Fruit fly (Drosophila melanogaster) whole organism, embryonic: Measurements from ENCODE around the gene CG46042.

Source experiments
- Asciz ChIP-seq: fragments of 200-800 bp; sonication (Bioruptor generic); optimal IDR thresholded peaks from 2 replicates; lab custom pipeline; 2017; ENCODE audit warnings: missing biosample characterization, mild to moderate bottlenecking, missing genetic modification characterization, missing genetic modification reagents
- CG11247 ChIP-seq: fragments of 200-800 bp; sonication (Bioruptor generic); IDR thresholded peaks from 2 replicates; pipeline ENCODE4 v1.3.6; 2022; ENCODE audit warnings: missing biosample characterization, missing genetic modification characterization
- CG11398 ChIP-seq: fragments of 200-800 bp; sonication (Bioruptor generic); optimal IDR thresholded peaks from 2 replicates; lab custom pipeline; 2016; ENCODE audit warnings: missing biosample characterization, missing genetic modification characterization
- CG12071 ChIP-seq: fragments of 200-800 bp; sonication (Bioruptor generic); optimal IDR thresholded peaks from 3 replicates; lab custom pipeline; 2018; ENCODE audit warnings: missing biosample characterization, mild to moderate bottlenecking, missing genetic modification characterization
- CG12104 ChIP-seq: fragments of 200-800 bp; sonication (Bioruptor generic); optimal IDR thresholded peaks from 3 replicates; lab custom pipeline; 2016; ENCODE audit warnings: missing biosample characterization, missing genetic modification characterization
- CG13624 ChIP-seq: fragments of 200-800 bp; sonication (Bioruptor generic); optimal IDR thresholded peaks from 2 replicates; lab custom pipeline; 2016; ENCODE audit warnings: missing biosample characterization, missing genetic modification characterization
- CG14050 ChIP-seq: fragments of 200-800 bp; sonication (Bioruptor generic); IDR thresholded peaks from 3 replicates; pipeline ENCODE4 v1.3.6; 2022; ENCODE audit warnings: missing biosample characterization, missing genetic modification characterization
- CG14710 ChIP-seq: fragments of 200-800 bp; sonication (Bioruptor generic); optimal IDR thresholded peaks from 3 replicates; lab custom pipeline; 2019; ENCODE audit warnings: missing biosample characterization, mild to moderate bottlenecking, missing genetic modification characterization, moderate library complexity
- CG1529 ChIP-seq: fragments of 200-800 bp; sonication (Bioruptor generic); optimal IDR thresholded peaks from 3 replicates; lab custom pipeline; 2018; ENCODE audit warnings: missing biosample characterization, missing genetic modification characterization
- CG1647 ChIP-seq: fragments of 200-800 bp; sonication (Bioruptor generic); optimal IDR thresholded peaks from 3 replicates; lab custom pipeline; 2016; ENCODE audit warnings: missing biosample characterization, missing genetic modification characterization
- CG17359 ChIP-seq: fragments of 200-800 bp; sonication (Bioruptor generic); optimal IDR thresholded peaks from 3 replicates; lab custom pipeline; 2018; ENCODE audit warnings: missing biosample characterization, mild to moderate bottlenecking, missing genetic modification characterization, moderate library complexity
- CG17361 ChIP-seq: fragments of 200-800 bp; sonication (Bioruptor generic); IDR thresholded peaks from 3 replicates; pipeline ENCODE4 v1.3.6; 2022; ENCODE audit warnings: missing biosample characterization, missing genetic modification characterization
- CG2875 ChIP-seq: fragments of 200-800 bp; sonication (Bioruptor generic); optimal IDR thresholded peaks from 2 replicates; lab custom pipeline; 2017; ENCODE audit warnings: missing biosample characterization, mild to moderate bottlenecking, missing genetic modification characterization, missing genetic modification reagents
- CG31388 ChIP-seq: fragments of 200-800 bp; sonication (Bioruptor generic); optimal IDR thresholded peaks from 2 replicates; lab custom pipeline; 2016; ENCODE audit warnings: missing biosample characterization, missing genetic modification characterization
- CG32532 ChIP-seq: fragments of 200-800 bp; sonication (Bioruptor generic); IDR thresholded peaks from 2 replicates; pipeline ENCODE4 v1.3.6; 2022; ENCODE audit warnings: missing biosample characterization, missing genetic modification characterization
- CG32767 ChIP-seq: fragments of 200-800 bp; sonication (Bioruptor generic); IDR thresholded peaks from 2 replicates; pipeline ENCODE4 v1.3.6; 2022; ENCODE audit warnings: missing biosample characterization, missing genetic modification characterization
- CG33213 ChIP-seq: fragments of 200-800 bp; sonication (Bioruptor generic); optimal IDR thresholded peaks from 3 replicates; lab custom pipeline; 2016; ENCODE audit warnings: missing biosample characterization, missing genetic modification characterization
- CG3407 ChIP-seq: fragments of 200-800 bp; sonication (Bioruptor generic); optimal IDR thresholded peaks from 2 replicates; lab custom pipeline; 2018; ENCODE audit warnings: missing biosample characterization, mild to moderate bottlenecking, missing genetic modification characterization
- CG3847 ChIP-seq: fragments of 200-800 bp; sonication (Bioruptor generic); IDR thresholded peaks from 2 replicates; pipeline ENCODE4 v1.3.6; 2022; ENCODE audit warnings: missing biosample characterization, missing genetic modification characterization
- CG7786 ChIP-seq: fragments of 200-800 bp; sonication (Bioruptor generic); optimal IDR thresholded peaks from 2 replicates; lab custom pipeline; 2016; ENCODE audit warnings: missing biosample characterization, missing genetic modification characterization
- CG9817 ChIP-seq: fragments of 200-800 bp; sonication (Bioruptor generic); optimal IDR thresholded peaks from 2 replicates; lab custom pipeline; 2018; ENCODE audit warnings: missing biosample characterization, mild to moderate bottlenecking, missing genetic modification characterization, moderate library complexity
- Dek ChIP-seq: fragments of 200-800 bp; sonication (Bioruptor generic); optimal IDR thresholded peaks from 3 replicates; lab custom pipeline; 2019; ENCODE audit warnings: missing biosample characterization, mild to moderate bottlenecking, missing genetic modification characterization, moderate library complexity
- Ets65A ChIP-seq: fragments of 200-800 bp; sonication (Bioruptor generic); peaks from one replicate; lab custom pipeline; 2016; ENCODE audit warnings: missing biosample characterization, missing genetic modification characterization
- Hey ChIP-seq: fragments of 200-800 bp; sonication (Bioruptor generic); optimal IDR thresholded peaks from 3 replicates; lab custom pipeline; 2018; ENCODE audit warnings: missing biosample characterization, mild to moderate bottlenecking, missing genetic modification characterization
- HmgZ ChIP-seq: fragments of 200-800 bp; sonication (Bioruptor generic); optimal IDR thresholded peaks from 2 replicates; lab custom pipeline; 2018; ENCODE audit warnings: missing biosample characterization, mild to moderate bottlenecking, missing genetic modification characterization
- Oaz ChIP-seq: fragments of 200-800 bp; sonication (Bioruptor generic); IDR thresholded peaks from 2 replicates; pipeline ENCODE4 v1.3.6; 2022; ENCODE audit warnings: missing biosample characterization, missing genetic modification characterization
- Sry-β ChIP-seq: fragments of 200-800 bp; sonication (Bioruptor generic); optimal IDR thresholded peaks from 2 replicates; lab custom pipeline; 2018; ENCODE audit warnings: missing biosample characterization, mild to moderate bottlenecking, missing genetic modification characterization, moderate library complexity
- TFAM ChIP-seq: fragments of 200-800 bp; sonication (Bioruptor generic); optimal IDR thresholded peaks from 2 replicates; lab custom pipeline; 2017; ENCODE audit warnings: missing biosample characterization, missing genetic modification characterization, inconsistent platforms
- Xrp1 ChIP-seq: fragments of 200-800 bp; sonication (Bioruptor generic); IDR thresholded peaks from 2 replicates; pipeline ENCODE4 v1.3.6; 2022; ENCODE audit warnings: missing biosample characterization, missing genetic modification characterization
- amos ChIP-seq: fragments of 200-800 bp; sonication (Bioruptor generic); IDR thresholded peaks from 2 replicates; pipeline ENCODE4 v1.3.6; 2022; ENCODE audit warnings: missing biosample characterization, missing genetic modification characterization; ENCODE audit not compliant: partially characterized antibody
- corto ChIP-seq: fragments of 200-800 bp; sonication (Bioruptor generic); optimal IDR thresholded peaks from 2 replicates; lab custom pipeline; 2016; ENCODE audit warnings: missing biosample characterization, mild to moderate bottlenecking, missing genetic modification characterization, moderate library complexity
- ems ChIP-seq: fragments of 200-800 bp; sonication (Bioruptor generic); optimal IDR thresholded peaks from 3 replicates; lab custom pipeline; 2016; ENCODE audit warnings: missing biosample characterization, missing genetic modification characterization
- exex ChIP-seq: fragments of 200-800 bp; sonication (Bioruptor generic); optimal IDR thresholded peaks from 4 replicates; lab custom pipeline; 2018; ENCODE audit warnings: missing biosample characterization, mild to moderate bottlenecking, missing genetic modification characterization, moderate library complexity
- eyg ChIP-seq: fragments of 200-800 bp; sonication (Bioruptor generic); optimal IDR thresholded peaks from 3 replicates; lab custom pipeline; 2016; ENCODE audit warnings: missing biosample characterization, missing genetic modification characterization
- h ChIP-seq: fragments of >200 bp; optimal IDR thresholded peaks from 2 replicates; lab custom pipeline; 2017
- her ChIP-seq: fragments of 200-800 bp; sonication (Bioruptor generic); optimal IDR thresholded peaks from 2 replicates; lab custom pipeline; 2016; ENCODE audit warnings: missing biosample characterization, missing genetic modification characterization
- ind ChIP-seq: fragments of 200-800 bp; sonication (Bioruptor generic); optimal IDR thresholded peaks from 3 replicates; lab custom pipeline; 2016; ENCODE audit warnings: missing biosample characterization, missing genetic modification characterization
- lab ChIP-seq: fragments of 200-800 bp; sonication (Bioruptor generic); optimal IDR thresholded peaks from 3 replicates; lab custom pipeline; 2017; ENCODE audit warnings: missing biosample characterization, missing genetic modification characterization, mild to moderate bottlenecking, moderate library complexity, missing genetic modification reagents
- maf-S ChIP-seq: fragments of 200-800 bp; sonication (Bioruptor generic); optimal IDR thresholded peaks from 2 replicates; lab custom pipeline; 2016; ENCODE audit warnings: missing biosample characterization, missing genetic modification characterization
- yki ChIP-seq: fragments of >200 bp; optimal IDR thresholded peaks from 3 replicates; lab custom pipeline; 2018

The CG46042 gene

dm6 chr3R:19942312-19942711, at the start of gene CG46042:
TSS of gene CG46042 (minus strand) at chr3R:19942412.
- TF ChIP-seq amos (GFP tag; lab: Robert Waterston, UW) (no peak), CG1647 (GFP tag; lab: Kevin White, UChicago) (no peak), CG12104 (GFP tag; lab: Kevin White, UChicago) (no peak), CG2875 (no peak), CG17361 (GFP tag; lab: Robert Waterston, UW) (no peak), yki (lab: Kevin White, UChicago) (no peak), CG13624 (no peak), CG17359 (tag; lab: Kevin White, UChicago) (no peak), ind (no peak), HmgZ (tag; lab: Kevin White, UChicago) (no peak), CG32532 (no peak), CG11247 (no peak), CG12071 (GFP tag; lab: Kevin White, UChicago) (no peak), CG31388 (GFP tag; lab: Kevin White, UChicago) (no peak), Xrp1 (no peak), CG9817 (tag; lab: Kevin White, UChicago) (no peak), CG14710 (tag; lab: Kevin White, UChicago) (no peak)

dm6 chr3R:19985376-19985775, 43.2 kb upstream of the CG46042 start:
- TF ChIP-seq Ets65A (GFP tag; lab: Kevin White, UChicago) (peak; percentile 75), Hey (tag; lab: Kevin White, UChicago) (peak; percentile 45), lab (GFP tag; lab: Kevin White, UChicago) (peak; percentile 51), Oaz (GFP tag; lab: Robert Waterston, UW) (no peak), exex (tag; lab: Kevin White, UChicago) (peak; percentile 12)

- TF ChIP-seq CG1529: no peak
- no peak for TF ChIP-seq her (GFP tag; lab: Kevin White, UChicago)
- TF ChIP-seq CG32767 (GFP tag; lab: Robert Waterston, UW): no peak
- TF ChIP-seq maf-S: no peak
Measured at dm6 chr3R:19972598-19972997, 30.4 kb upstream of the CG46042 start, which contains the start of gene CG31213. TSS of gene CG31213 (plus strand) at chr3R:19972898.

dm6 chr3R:19968695-19969094, 26.5 kb upstream of the CG46042 start:
- peak; percentile 91 for TF ChIP-seq Ets65A (GFP tag; lab: Kevin White, UChicago)
- no peak for TF ChIP-seq TFAM (GFP tag; lab: Kevin White, UChicago)
- no peak for TF ChIP-seq CG3847 (GFP tag; lab: Robert Waterston, UW)
- no peak for TF ChIP-seq h
- TF ChIP-seq CG11398: no peak

dm6 chr3R:19948143-19948542, 5.9 kb upstream of the CG46042 start, which contains the start of gene CG4783:
TSS of gene CG4783 (plus strand) at chr3R:19948443.
- TF ChIP-seq CG33213 (GFP tag; lab: Kevin White, UChicago): no peak
- no peak for TF ChIP-seq CG14050 (GFP tag; lab: Robert Waterston, UW)
- no peak for TF ChIP-seq CG3407 (GFP tag; lab: Kevin White, UChicago)
- no peak for TF ChIP-seq corto (GFP tag; lab: Kevin White, UChicago)
- no peak for TF ChIP-seq CG7786 (GFP tag; lab: Kevin White, UChicago)
- no peak for TF ChIP-seq eyg (GFP tag; lab: Kevin White, UChicago)
- TF ChIP-seq Sry-β (GFP tag; lab: Kevin White, UChicago): no peak
- no peak for TF ChIP-seq Asciz (GFP tag; lab: Kevin White, UChicago)
- TF ChIP-seq ems: no peak
- TF ChIP-seq Dek (tag; lab: Kevin White, UChicago): no peak
